Worm (Caenorhabditis elegans) whole organism, L3 larva: ENCODE measurements around the gene B0280.17.

ENCODE experiments used
- ZK546.5 ChIP-seq: sonication (generic microtip); optimal IDR thresholded peaks from 2 replicates; lab custom pipeline; 2017; ENCODE audit warnings: missing biosample characterization, missing genetic modification characterization
- nfya-1 ChIP-seq: sonication (generic microtip); optimal IDR thresholded peaks from 2 replicates; lab custom pipeline; 2017; ENCODE audit warnings: missing genetic modification characterization, mild to moderate bottlenecking, missing compliant biosample characterization, antibody characterized with exemption, moderate library complexity; ENCODE audit not compliant: insufficient read depth
- zag-1 ChIP-seq: fragments of 150-350 bp; optimal IDR thresholded peaks from 2 replicates; lab custom pipeline; 2014; ENCODE audit warnings: missing biosample characterization, missing genetic modification characterization

DNA sequence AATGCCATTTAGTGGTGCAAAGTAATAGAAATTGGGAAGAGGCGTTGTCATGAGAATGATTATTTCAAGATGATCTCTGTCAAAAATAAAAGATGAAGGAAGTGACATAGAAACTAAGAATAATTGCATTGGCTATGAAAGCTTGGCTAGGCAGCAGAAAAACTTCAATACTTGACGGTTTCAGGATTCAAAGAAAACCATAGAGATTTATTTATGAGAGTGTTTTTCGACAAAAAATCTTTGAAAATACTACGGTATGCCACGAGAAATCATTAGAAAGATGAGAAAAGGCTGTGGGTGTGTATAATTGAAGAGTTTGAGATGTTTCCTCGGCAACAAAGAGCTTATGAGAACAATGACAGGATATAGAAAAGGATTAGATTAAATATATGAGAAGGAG, 49.6 kb upstream of the B0280.17 start, which contains the start of gene F37C12.14:
- no peak for TF ChIP-seq nfya-1
- no peak for TF ChIP-seq zag-1 (tag; lab: Kevin White, UChicago)
- no peak for TF ChIP-seq ZK546.5 (tag; lab: Kevin White, UChicago)
